Worm (Caenorhabditis elegans) whole organism, L2 larva: Measurements from ENCODE around the gene dmsr-7.

ENCODE experiments used
- F13H6.1 ChIP-seq: sonication (generic microtip); optimal IDR thresholded peaks from 2 replicates; lab custom pipeline; 2016; ENCODE audit warnings: missing genetic modification characterization, missing compliant biosample characterization
- R02D3.7 ChIP-seq: fragments of 150-350 bp; optimal IDR thresholded peaks from 2 replicates; lab custom pipeline; 2014; ENCODE audit warnings: missing biosample characterization, missing genetic modification characterization
- Y55F3AM.14 ChIP-seq: fragments of 200-800 bp; sonication (Bioruptor generic); optimal IDR thresholded peaks from 2 replicates; lab custom pipeline; 2018; ENCODE audit warnings: mild to moderate bottlenecking, missing genetic modification characterization, missing compliant biosample characterization
- ZK546.5 ChIP-seq: sonication (generic microtip); optimal IDR thresholded peaks from 2 replicates; lab custom pipeline; 2017; ENCODE audit warnings: missing biosample characterization, missing genetic modification characterization
- alr-1 ChIP-seq: fragments of 150-350 bp; optimal IDR thresholded peaks from 2 replicates; lab custom pipeline; 2014; ENCODE audit warnings: missing biosample characterization, missing genetic modification characterization
- ama-1 ChIP-seq: fragments of 150-350 bp; optimal IDR thresholded peaks from 2 replicates; lab custom pipeline; 2018; ENCODE audit warnings: inconsistent platforms
- blmp-1 ChIP-seq: sonication (generic microtip); optimal IDR thresholded peaks from 2 replicates; lab custom pipeline; 2017; ENCODE audit warnings: missing genetic modification characterization, mild to moderate bottlenecking, missing compliant biosample characterization, antibody characterized with exemption, moderate library complexity; ENCODE audit not compliant: insufficient read depth
- ceh-16 ChIP-seq: fragments of 150-350 bp; optimal IDR thresholded peaks from 2 replicates; lab custom pipeline; 2014; ENCODE audit warnings: missing biosample characterization, missing genetic modification characterization
- ceh-82 ChIP-seq: fragments of 150-350 bp; optimal IDR thresholded peaks from 2 replicates; lab custom pipeline; 2014; ENCODE audit warnings: missing biosample characterization, missing genetic modification characterization
- crh-2 ChIP-seq: sonication (generic microtip); optimal IDR thresholded peaks from 2 replicates; lab custom pipeline; 2017; ENCODE audit warnings: missing biosample characterization, missing genetic modification characterization
- dmd-4 ChIP-seq: sonication (generic microtip); optimal IDR thresholded peaks from 2 replicates; lab custom pipeline; 2017; ENCODE audit warnings: missing biosample characterization, missing genetic modification characterization
- egl-27 ChIP-seq: sonication (generic microtip); optimal IDR thresholded peaks from 3 replicates; lab custom pipeline; 2017; ENCODE audit warnings: missing biosample characterization, missing genetic modification reagents, missing genetic modification characterization
- fos-1 ChIP-seq: fragments of 150-350 bp; optimal IDR thresholded peaks from 2 replicates; lab custom pipeline; 2014; ENCODE audit warnings: missing biosample characterization, missing genetic modification characterization
- gmeb-1 ChIP-seq: fragments of 150-350 bp; optimal IDR thresholded peaks from 2 replicates; lab custom pipeline; 2014; ENCODE audit warnings: missing biosample characterization, missing genetic modification characterization
- lin-11 ChIP-seq: fragments of 150-350 bp; sonication (generic microtip); optimal IDR thresholded peaks from 2 replicates; lab custom pipeline; 2014; ENCODE audit warnings: missing biosample characterization, missing genetic modification characterization, inconsistent platforms, mixed read lengths
- lsy-2 ChIP-seq, 2 experiments: fragments of 150-350 bp in 1 of 2; sonication (generic microtip) in 1 of 2; optimal IDR thresholded peaks; 2 replicates each; lab custom pipeline; 2014 to 2017; ENCODE audit warnings: missing biosample characterization in 2 of 2, missing genetic modification characterization in 2 of 2
- mab-5 ChIP-seq: fragments of 150-350 bp; optimal IDR thresholded peaks from 2 replicates; lab custom pipeline; 2014; ENCODE audit warnings: missing biosample characterization, missing genetic modification characterization
- mdl-1 ChIP-seq, 2 experiments: fragments of 150-350 bp in 1 of 2; sonication (generic microtip) in 1 of 2; optimal IDR thresholded peaks; 2 replicates each; lab custom pipeline; 2017; ENCODE audit warnings: missing biosample characterization in 2 of 2, missing genetic modification characterization in 2 of 2
- nhr-10 ChIP-seq: sonication (generic microtip); optimal IDR thresholded peaks from 2 replicates; lab custom pipeline; 2017; ENCODE audit warnings: missing biosample characterization, missing genetic modification characterization
- nhr-129 ChIP-seq: fragments of 150-350 bp; optimal IDR thresholded peaks from 2 replicates; lab custom pipeline; 2014; ENCODE audit warnings: missing biosample characterization, missing genetic modification characterization
- nhr-21 ChIP-seq: fragments of 150-350 bp; optimal IDR thresholded peaks from 2 replicates; lab custom pipeline; 2014; ENCODE audit warnings: missing biosample characterization, missing genetic modification characterization
- nhr-23 ChIP-seq: fragments of 150-350 bp; optimal IDR thresholded peaks from 2 replicates; lab custom pipeline; 2014; ENCODE audit warnings: missing biosample characterization, missing genetic modification reagents, missing genetic modification characterization
- nhr-237 ChIP-seq: fragments of 150-350 bp; optimal IDR thresholded peaks from 2 replicates; lab custom pipeline; 2014; ENCODE audit warnings: missing biosample characterization, missing genetic modification characterization
- nhr-25 ChIP-seq: fragments of 150-350 bp; sonication (generic microtip); optimal IDR thresholded peaks from 3 replicates; lab custom pipeline; 2014; ENCODE audit warnings: missing biosample characterization, missing genetic modification characterization
- nhr-6 ChIP-seq: fragments of 150-350 bp; optimal IDR thresholded peaks from 2 replicates; lab custom pipeline; 2014; ENCODE audit warnings: missing biosample characterization, missing genetic modification characterization
- nhr-77 ChIP-seq: fragments of 150-350 bp; optimal IDR thresholded peaks from 2 replicates; lab custom pipeline; 2014; ENCODE audit warnings: missing biosample characterization, missing genetic modification characterization
- sem-4 ChIP-seq: fragments of 150-350 bp; optimal IDR thresholded peaks from 2 replicates; lab custom pipeline; 2014; ENCODE audit warnings: missing biosample characterization, missing genetic modification reagents, missing genetic modification characterization
- skn-1 ChIP-seq: sonication (generic microtip); optimal IDR thresholded peaks from 2 replicates; lab custom pipeline; 2017; ENCODE audit warnings: missing biosample characterization, missing genetic modification characterization
- unc-39 ChIP-seq: fragments of 150-350 bp; optimal IDR thresholded peaks from 2 replicates; lab custom pipeline; 2014; ENCODE audit warnings: missing biosample characterization, missing genetic modification characterization
- unc-55 ChIP-seq: fragments of 150-350 bp; sonication (generic microtip); optimal IDR thresholded peaks from 3 replicates; lab custom pipeline; 2014; ENCODE audit warnings: missing biosample characterization, missing genetic modification reagents, missing genetic modification characterization
- zag-1 ChIP-seq: fragments of 150-350 bp; optimal IDR thresholded peaks from 2 replicates; lab custom pipeline; 2014; ENCODE audit warnings: missing biosample characterization, missing genetic modification characterization
- ztf-1 ChIP-seq: fragments of 200-800 bp; sonication (Bioruptor generic); conservative IDR thresholded peaks from 2 replicates; pipeline ENCODE4 v1.3.6; 2022; ENCODE audit warnings: missing genetic modification characterization, missing compliant biosample characterization
- ztf-4 ChIP-seq: fragments of 150-350 bp; optimal IDR thresholded peaks from 2 replicates; lab custom pipeline; 2014; ENCODE audit warnings: missing biosample characterization, missing genetic modification characterization

Gene dmsr-7

DNA sequence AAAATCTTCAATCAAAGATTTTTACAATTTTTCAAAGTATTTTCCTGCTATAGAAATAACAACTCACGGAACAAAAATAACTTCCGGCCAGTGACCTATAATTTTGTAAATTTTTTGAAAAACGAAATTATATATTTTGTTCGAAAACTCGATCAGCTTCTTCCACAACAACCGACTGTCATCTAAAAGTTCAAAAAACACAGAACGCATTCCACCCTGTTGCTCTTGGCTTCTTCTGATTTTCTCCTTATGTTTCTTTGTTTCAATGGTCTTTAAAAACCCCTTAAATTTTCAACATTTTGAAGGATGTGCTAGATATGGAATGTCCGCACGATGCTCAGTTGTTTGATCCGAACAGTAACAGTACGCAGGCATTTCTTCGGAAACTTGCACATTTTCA, at the start of gene dmsr-7:
Gene dmsr-7 (plus strand): TSS at position 301 of the 400 bp plus-strand sequence.
- TF ChIP-seq mab-5 (tag; lab: Kevin White, UChicago): no peak
- TF ChIP-seq dmd-4: no peak
- TF ChIP-seq F13H6.1 (tag; lab: Kevin White, UChicago): no peak
- TF ChIP-seq ZK546.5: no peak
- no peak for TF ChIP-seq sem-4 (tag; lab: Kevin White, UChicago)
- TF ChIP-seq unc-39 (tag; lab: Kevin White, UChicago): no peak
- TF ChIP-seq alr-1 (tag; lab: Kevin White, UChicago): no peak
- TF ChIP-seq, all 48 proteins: peak for 0

DNA sequence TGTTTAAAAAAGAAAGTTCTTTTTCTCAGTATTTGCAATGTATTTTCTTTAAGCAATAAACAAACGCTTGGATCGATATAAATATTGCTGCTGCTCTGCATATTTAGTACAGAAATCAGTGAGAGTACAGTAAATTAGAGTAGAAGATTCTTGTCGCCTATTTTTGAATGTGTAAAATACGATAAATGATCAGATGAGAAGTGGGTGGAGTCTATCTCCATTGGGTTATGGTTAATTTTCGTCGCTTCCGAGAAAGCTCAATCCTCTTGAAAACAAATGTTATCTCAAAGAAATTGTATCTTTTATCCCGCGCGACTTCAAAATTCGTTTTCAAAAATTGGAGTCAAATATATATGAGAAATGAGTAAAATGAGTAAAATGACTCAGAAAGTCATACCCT, 46.4 kb upstream of the dmsr-7 start, which contains the start of gene nhr-216:
Gene nhr-216 (minus strand): TSS at position 101 of the 400 bp plus-strand sequence.
- TF ChIP-seq zag-1 (tag; lab: Kevin White, UChicago) (no peak), ZK546.5 (no peak), ceh-16 (tag; lab: Kevin White, UChicago) (no peak), ceh-82 (tag; lab: Kevin White, UChicago) (no peak), gmeb-1 (tag; lab: Kevin White, UChicago) (no peak), mdl-1 (tag; optimal IDR thresholded peaks at IDR 0.05; lab: Kevin White, UChicago) (no peak), lsy-2 (tag; optimal IDR thresholded peaks at IDR 0.05; lab: Kevin White, UChicago) (no peak), lin-11 (no peak), skn-1 (tag; lab: Kevin White, UChicago) (no peak), nhr-129 (tag; lab: Kevin White, UChicago) (no peak)

DNA sequence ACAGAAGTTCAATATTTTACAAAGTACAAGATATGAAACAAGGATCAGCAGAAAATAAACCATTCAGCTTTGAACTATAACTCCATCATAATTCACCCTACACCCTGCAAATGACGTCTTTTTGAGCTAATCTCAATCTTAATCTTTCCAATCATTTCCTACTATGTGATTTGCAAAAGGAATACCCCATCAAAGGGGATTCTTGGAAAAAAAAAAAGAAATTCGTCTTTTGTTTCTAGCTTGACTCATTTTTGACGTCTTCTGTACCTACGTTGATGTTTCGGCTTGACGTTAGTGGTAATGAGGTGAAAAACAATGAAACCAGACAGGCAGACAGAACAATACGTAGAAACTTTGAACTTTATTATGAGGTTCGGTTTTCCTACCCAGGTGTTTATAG, 42.9 kb upstream of the dmsr-7 start:
- TF ChIP-seq blmp-1 (tag; lab: Kevin White, UChicago): no peak
- no peak for TF ChIP-seq R02D3.7
- TF ChIP-seq F13H6.1 (tag; lab: Kevin White, UChicago): no peak
- TF ChIP-seq ztf-4 (tag; lab: Kevin White, UChicago): no peak
- no peak for TF ChIP-seq mab-5 (tag; lab: Kevin White, UChicago)
- no peak for TF ChIP-seq crh-2 (tag; lab: Kevin White, UChicago)
- TF ChIP-seq unc-55: no peak
- no peak for TF ChIP-seq gmeb-1 (tag; lab: Kevin White, UChicago)
- TF ChIP-seq ztf-1 (GFP tag; lab: Robert Waterston, UW): no peak
- TF ChIP-seq dmd-4: no peak
- TF ChIP-seq nhr-25 (tag; lab: Kevin White, UChicago): no peak

DNA sequence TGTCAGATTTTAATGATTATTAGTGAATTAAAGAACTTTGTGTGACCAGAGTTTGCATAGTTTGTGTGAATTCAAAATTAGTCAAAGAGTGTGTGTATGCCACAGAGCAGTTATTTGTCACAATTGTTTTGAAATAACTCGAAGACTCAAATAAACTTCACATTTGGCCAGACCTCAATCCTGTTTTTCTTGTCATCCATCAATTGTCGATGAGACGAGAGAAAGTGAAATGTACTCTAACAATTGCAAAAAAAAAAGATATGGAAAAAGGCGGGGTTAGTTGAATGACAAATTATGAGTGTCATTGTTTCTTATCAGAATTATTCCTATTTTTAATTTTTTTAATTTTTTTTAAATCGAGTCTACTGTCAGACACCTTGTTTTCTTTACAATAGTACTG, 40.3 kb upstream of the dmsr-7 start, which contains the start of gene T09D3.8:
Gene T09D3.8 (plus strand): TSS at position 301 of the 400 bp plus-strand sequence.
- TF ChIP-seq nhr-23 (tag; lab: Kevin White, UChicago): no peak
- no peak for TF ChIP-seq unc-39 (tag; lab: Kevin White, UChicago)
- TF ChIP-seq R02D3.7: no peak
- no peak for TF ChIP-seq nhr-10 (tag; lab: Kevin White, UChicago)
- TF ChIP-seq nhr-129 (tag; lab: Kevin White, UChicago): no peak
- TF ChIP-seq skn-1 (tag; lab: Kevin White, UChicago): no peak
- no peak for TF ChIP-seq Y55F3AM.14
- no peak for TF ChIP-seq nhr-77 (tag; lab: Kevin White, UChicago)
- TF ChIP-seq egl-27 (tag; lab: Kevin White, UChicago): no peak
- TF ChIP-seq ama-1 (lab: Kevin White, UChicago): no peak
- TF ChIP-seq ceh-16 (tag; lab: Kevin White, UChicago): no peak
- no peak for TF ChIP-seq ceh-82 (tag; lab: Kevin White, UChicago)

DNA sequence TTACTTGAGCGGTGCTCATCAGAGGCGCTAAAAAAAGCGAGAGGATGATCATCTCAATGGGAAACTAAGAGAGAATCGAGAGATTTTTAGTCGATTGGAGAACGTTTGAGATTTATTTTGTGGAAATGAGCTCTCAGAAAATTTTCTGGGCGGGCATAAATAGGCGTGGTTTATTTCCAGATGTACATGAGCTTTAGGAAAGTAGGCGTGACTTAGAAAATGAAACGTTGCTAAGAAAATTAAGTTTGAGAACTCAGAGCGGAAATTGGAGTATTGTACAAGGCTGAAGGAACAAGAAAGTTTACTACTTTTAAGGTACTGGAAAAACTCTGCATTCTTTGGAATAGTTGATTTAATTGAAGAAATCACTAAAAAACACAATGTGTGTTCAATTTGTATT, 36.4 kb upstream of the dmsr-7 start, which contains the start of gene T09D3.9:
Gene T09D3.9 (minus strand): TSS at position 101 of the 400 bp plus-strand sequence.
- TF ChIP-seq R02D3.7 (no peak), lin-11 (no peak), ztf-1 (GFP tag; lab: Robert Waterston, UW) (no peak), ama-1 (lab: Kevin White, UChicago) (no peak), egl-27 (tag; lab: Kevin White, UChicago) (no peak)

DNA sequence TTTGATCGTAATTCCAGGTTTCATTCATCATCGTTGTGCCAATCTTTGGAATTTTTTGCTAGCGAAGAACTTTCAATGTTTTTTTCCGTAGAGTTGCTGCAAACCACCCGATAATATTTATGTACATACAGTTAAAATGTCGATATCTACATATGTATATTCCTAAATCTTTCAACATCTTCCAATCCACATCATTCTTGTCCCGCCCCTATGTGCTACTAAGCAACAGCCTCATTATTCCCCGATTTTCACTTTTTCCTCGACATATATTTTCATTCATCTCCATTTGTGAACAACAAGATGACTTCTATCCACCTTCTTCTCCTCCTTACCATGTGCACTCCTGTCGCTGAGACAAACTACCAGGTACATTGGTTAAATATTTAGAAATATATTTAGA, 33.0 kb upstream of the dmsr-7 start, which contains the start of gene C35A11.3:
Gene C35A11.3 (plus strand): TSS at position 301 of the 400 bp plus-strand sequence.
- no peak for TF ChIP-seq ama-1 (lab: Kevin White, UChicago)
- no peak for TF ChIP-seq Y55F3AM.14
- no peak for TF ChIP-seq fos-1 (tag; lab: Kevin White, UChicago)
- TF ChIP-seq nhr-6 (tag; lab: Kevin White, UChicago): no peak
- no peak for TF ChIP-seq nhr-21 (tag; lab: Kevin White, UChicago)
- no peak for TF ChIP-seq nhr-237
